Worm (Caenorhabditis elegans): Measurements from ENCODE around the gene ssp-36.

The ssp-36 gene

ce11 chrIV:9718396-9718795, 47.8 kb downstream of the ssp-36 start:
- TF ChIP-seq ztf-26 (tag; optimal IDR thresholded peaks at IDR 0.05) (no peak), ZK185.1 (tag; optimal IDR thresholded peaks at IDR 0.05; ENCODE audit: poor library complexity, severe bottlenecking) (no peak), atf-7 (tag; optimal IDR thresholded peaks at IDR 0.05) (peak; percentile 18), K11D2.4 (GFP tag; IDR thresholded peaks at IDR 0.05) (peak; percentile 35; the same call in 1 of the 2 replicates), K12H6.12 (tag; optimal IDR thresholded peaks at IDR 0.05) (peak; percentile 67), ets-4 (GFP tag; optimal IDR thresholded peaks at IDR 0.05) (no peak), rpc-1 (optimal IDR thresholded peaks at IDR 0.05) (no peak), rpc-1 (tag; optimal IDR thresholded peaks at IDR 0.05) (no peak), nhr-80 (tag; optimal IDR thresholded peaks at IDR 0.05) (peak; percentile 94), snpc-4 (GFP tag; optimal IDR thresholded peaks at IDR 0.05) (no peak), snpc-4 (tag; optimal IDR thresholded peaks at IDR 0.05) (peak in 3 of 4 experiments; percentile 19 to 23 (median 21)), tbx-9 (tag; optimal IDR thresholded peaks at IDR 0.05; ENCODE audit: borderline replicate concordance) (no peak), C06A6.2 (GFP tag; conservative IDR thresholded peaks at IDR 0.05) (no peak), Y53G8AR.9 (GFP tag; conservative IDR thresholded peaks at IDR 0.05) (0 out of 2 replicates have a peak, but pooled peaks have one; percentile 22), nhr-179 (tag; optimal IDR thresholded peaks at IDR 0.05) (no peak), lin-35 (GFP tag; optimal IDR thresholded peaks at IDR 0.05) (peak in 1 of 3 experiments; percentile 49), ztf-18 (tag; optimal IDR thresholded peaks at IDR 0.05) (peak; percentile 9), somi-1 (GFP tag; optimal IDR thresholded peaks at IDR 0.05) (peak; percentile 17), nfyb-1 (GFP tag; IDR thresholded peaks at IDR 0.05) (0 out of 2 replicates have a peak, but pooled peaks have one; percentile 36), hmg-1.2 (GFP tag; IDR thresholded peaks at IDR 0.05) (peak; percentile 70; the same call in 1 of the 2 replicates), tbp1 (GFP tag; optimal IDR thresholded peaks at IDR 0.05) (peak; percentile 18), repo-1 (tag; optimal IDR thresholded peaks at IDR 0.05) (no peak), snpc-3.4 (tag; optimal IDR thresholded peaks at IDR 0.05) (no peak), snpc-1.3 (tag; optimal IDR thresholded peaks at IDR 0.05; ENCODE audit: insufficient read depth) (no peak), zfh-2 (GFP tag; conservative IDR thresholded peaks at IDR 0.05) (no peak), attf-5 (GFP tag; optimal IDR thresholded peaks at IDR 0.05) (peak; percentile 74), chd-7 (tag; optimal IDR thresholded peaks at IDR 0.05) (peak; percentile 5), madf-10 (tag; optimal IDR thresholded peaks at IDR 0.05) (peak; percentile 97), F57C9.4 (tag; optimal IDR thresholded peaks at IDR 0.05) (no peak), Y79H2A.3 (GFP tag; conservative IDR thresholded peaks at IDR 0.05) (no peak), pbrm-1 (GFP tag; IDR thresholded peaks at IDR 0.05) (peak; percentile 35; the same call in 1 of the 2 replicates), ceh-79 (tag; optimal IDR thresholded peaks at IDR 0.05) (no peak), mcd-1 (GFP tag; IDR thresholded peaks at IDR 0.05) (peak; percentile 43; the same call in 1 of the 2 replicates), ztf-25 (GFP tag; IDR thresholded peaks at IDR 0.05) (no peak), lin-40 (tag; optimal IDR thresholded peaks at IDR 0.05) (peak; percentile 76), Y56A3A.18 (GFP tag; IDR thresholded peaks at IDR 0.05) (no peak), hsf-1 (GFP tag; IDR thresholded peaks at IDR 0.05) (no peak)

ce11 chrIV:9717844-9718243, 48.3 kb downstream of the ssp-36 start:
- TF ChIP-seq lag-1 (GFP tag; IDR thresholded peaks at IDR 0.05), result no peak
- no peak for TF ChIP-seq lir-1 (GFP tag; conservative IDR thresholded peaks at IDR 0.05)
- TF ChIP-seq K11D2.4 (GFP tag; IDR thresholded peaks at IDR 0.05), result no peak
- TF ChIP-seq xnd-1 (tag; optimal IDR thresholded peaks at IDR 0.05), result no peak
- no peak for TF ChIP-seq dpl-1 (GFP tag; optimal IDR thresholded peaks at IDR 0.05)
- TF ChIP-seq B0336.3 (GFP tag; IDR thresholded peaks at IDR 0.05), result no peak
- no peak for TF ChIP-seq F55B11.4 (tag; optimal IDR thresholded peaks at IDR 0.05; ENCODE audit: borderline replicate concordance, insufficient read depth)
- TF ChIP-seq F10E7.11 (tag; optimal IDR thresholded peaks at IDR 0.05), result no peak
- no peak for TF ChIP-seq nfyb-1 (GFP tag; IDR thresholded peaks at IDR 0.05)
- no peak for TF ChIP-seq nfya-1 (tag; optimal IDR thresholded peaks at IDR 0.05; ENCODE audit: borderline replicate concordance, insufficient read depth)
- TF ChIP-seq efl-1 (GFP tag; optimal IDR thresholded peaks at IDR 0.05), result no peak
- TF ChIP-seq lsy-27 (tag; optimal IDR thresholded peaks at IDR 0.05; ENCODE audit: borderline replicate concordance, insufficient read depth), result no peak
- TF ChIP-seq B0019.2 (GFP tag; conservative IDR thresholded peaks at IDR 0.05), result no peak
- no peak for TF ChIP-seq ceh-91 (GFP tag; IDR thresholded peaks at IDR 0.05)
- TF ChIP-seq F52B5.7 (tag; optimal IDR thresholded peaks at IDR 0.05), result no peak
- no peak for TF ChIP-seq nhr-179 (tag; optimal IDR thresholded peaks at IDR 0.05)

Data from whole organism, young adult.